Worm (Caenorhabditis elegans) whole organism, young adult: ENCODE data around the gene ifc-2.

Experiments
- F57A8.1 ChIP-seq: fragments of 200-800 bp; sonication (Bioruptor generic); optimal IDR thresholded peaks from 2 replicates; lab custom pipeline; 2018; ENCODE audit warnings: mild to moderate bottlenecking, missing genetic modification characterization, moderate library complexity, missing compliant biosample characterization
- K11D2.4 ChIP-seq: fragments of 200-800 bp; sonication (Bioruptor generic); IDR thresholded peaks from 2 replicates; pipeline ENCODE4 v1.3.6; 2022; ENCODE audit warnings: missing genetic modification reagents, missing genetic modification characterization, missing compliant biosample characterization
- athp-1 ChIP-seq: sonication (generic microtip); optimal IDR thresholded peaks from 2 replicates; lab custom pipeline; 2017; ENCODE audit warnings: mild to moderate bottlenecking, missing genetic modification characterization, missing compliant biosample characterization
- attf-3 ChIP-seq: fragments of 200-800 bp; sonication (Bioruptor generic); conservative IDR thresholded peaks from 2 replicates; pipeline ENCODE4 v1.3.6; 2022; ENCODE audit warnings: missing genetic modification reagents, missing genetic modification characterization, missing compliant biosample characterization
- cebp-1 ChIP-seq, 2 experiments: fragments of 200-800 bp in 1 of 2; sonication (Bioruptor generic) in 1 of 2; sonication (generic microtip) in 1 of 2; IDR thresholded peaks in 1 of 2; optimal IDR thresholded peaks in 1 of 2; 2 replicates each; pipeline versions ENCODE4 v1.3.6 to Lab custom; 2017 to 2022; ENCODE audit warnings: missing compliant biosample characterization in 2 of 2, missing genetic modification characterization in 2 of 2, mild to moderate bottlenecking in 1 of 2, missing genetic modification reagents in 1 of 2, moderate library complexity in 1 of 2
- ceh-79 ChIP-seq: sonication (generic microtip); optimal IDR thresholded peaks from 2 replicates; lab custom pipeline; 2017; ENCODE audit warnings: mild to moderate bottlenecking, missing genetic modification characterization, missing compliant biosample characterization
- him-1 ChIP-seq: sonication (generic microtip); optimal IDR thresholded peaks from 2 replicates; lab custom pipeline; 2016; ENCODE audit warnings: missing genotype, missing genetic modification reagents, missing genetic modification characterization, missing compliant biosample characterization
- lin-35 ChIP-seq, 3 experiments: fragments of 150-350 bp in 2 of 3; sonication (generic microtip) in 1 of 3; optimal IDR thresholded peaks; 2 replicates each; lab custom pipeline; 2014 to 2018; ENCODE audit warnings: missing biosample characterization in 3 of 3, missing genetic modification characterization in 3 of 3, missing genetic modification reagents in 3 of 3
- madf-8 ChIP-seq: fragments of 200-800 bp; sonication (Bioruptor generic); conservative IDR thresholded peaks from 2 replicates; pipeline ENCODE4 v1.3.6; 2022; ENCODE audit warnings: missing genetic modification reagents, missing genetic modification characterization, missing compliant biosample characterization
- nfya-1 ChIP-seq: sonication (generic microtip); optimal IDR thresholded peaks from 2 replicates; lab custom pipeline; 2017; ENCODE audit warnings: antibody characterized with exemption, missing compliant biosample characterization, missing genetic modification characterization, borderline replicate concordance; ENCODE audit not compliant: insufficient read depth
- pha-4 ChIP-seq: fragments of 150-350 bp; sonication (generic microtip); optimal IDR thresholded peaks from 2 replicates; lab custom pipeline; 2014; ENCODE audit warnings: missing biosample characterization, missing genetic modification reagents, missing genetic modification characterization
- snpc-4 ChIP-seq, 5 experiments: fragments of 150-350 bp in 1 of 5; sonication (generic microtip) in 4 of 5; optimal IDR thresholded peaks; 2 replicates each; lab custom pipeline; 2014 to 2018; ENCODE audit warnings: missing genetic modification characterization in 5 of 5, missing biosample characterization in 3 of 5, antibody characterized with exemption in 2 of 5, mild to moderate bottlenecking in 2 of 5, missing compliant biosample characterization in 2 of 5, missing genotype in 2 of 5, moderate library complexity in 2 of 5, missing genetic modification reagents in 1 of 5

DNA sequence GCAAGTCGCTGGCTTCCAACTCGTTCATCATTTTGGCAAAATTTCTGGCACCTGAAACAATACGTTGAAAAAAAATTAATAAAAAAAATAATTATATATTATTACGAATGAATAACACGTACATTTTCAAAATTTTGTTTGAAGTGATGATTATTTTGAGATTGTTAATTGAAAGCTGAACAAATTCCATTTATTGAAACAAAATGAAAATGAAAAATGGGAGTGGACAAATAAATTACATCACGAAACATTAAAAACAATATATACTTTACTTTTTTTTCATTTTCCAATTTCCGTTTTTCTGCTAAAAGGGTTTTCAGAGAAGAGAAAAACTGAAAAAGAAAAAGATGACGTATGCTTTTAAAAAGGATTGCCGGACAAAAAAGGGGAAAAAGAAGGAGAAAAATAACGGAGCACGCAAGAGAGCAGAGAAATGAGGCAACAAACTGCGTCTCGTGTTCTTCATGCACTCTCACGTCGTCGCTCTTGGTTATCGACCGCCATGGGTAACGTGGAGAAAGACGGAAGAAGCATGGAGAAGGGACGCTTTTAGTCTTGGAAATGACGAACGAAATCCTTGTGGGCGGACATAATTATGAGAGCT is 7.1 kb upstream of the ifc-2 start, which contains the start of gene rund-1:
- TF ChIP-seq attf-3 (no peak), lin-35 (GFP tag; optimal IDR thresholded peaks at IDR 0.05; lab: Kevin White, UChicago) (no peak), pha-4 (tag; lab: Kevin White, UChicago) (no peak), cebp-1 (GFP tag; IDR thresholded peaks at IDR 0.05; lab: Robert Waterston, UW) (no peak), cebp-1 (tag; optimal IDR thresholded peaks at IDR 0.05; lab: Kevin White, UChicago) (no peak), F57A8.1 (GFP tag; lab: Kevin White, UChicago) (no peak), snpc-4 (GFP tag; optimal IDR thresholded peaks at IDR 0.05; lab: Kevin White, UChicago) (no peak), snpc-4 (tag; optimal IDR thresholded peaks at IDR 0.05; lab: Kevin White, UChicago) (peak in 2 of 4 experiments; percentile 42 to 72), athp-1 (no peak), ceh-79 (tag; lab: Kevin White, UChicago) (no peak), nfya-1 (tag; lab: Kevin White, UChicago) (no peak), madf-8 (no peak), K11D2.4 (no peak), him-1 (no peak)
